Worm (Caenorhabditis elegans) whole organism, mixed stage, embryonic: ENCODE measurements around the gene F19B2.5.
A peak's percentile ranks its signal among the peaks of the same experiment; 100 is the strongest.

Experiments
- M03D4.4 ChIP-seq: sonication (generic microtip); optimal IDR thresholded peaks from 2 replicates; lab custom pipeline; 2017; ENCODE audit warnings: mild to moderate bottlenecking, missing genetic modification characterization, missing compliant biosample characterization
- bed-3 ChIP-seq: fragments of 200-800 bp; sonication (Bioruptor generic); optimal IDR thresholded peaks from 3 replicates; lab custom pipeline; 2018; ENCODE audit warnings: mild to moderate bottlenecking, missing genetic modification characterization, moderate library complexity, missing compliant biosample characterization
- blmp-1 ChIP-seq: fragments of 150-350 bp; optimal IDR thresholded peaks from 2 replicates; lab custom pipeline; 2014; ENCODE audit warnings: missing biosample characterization, missing genetic modification characterization
- ceh-39 ChIP-seq: fragments of 150-350 bp; optimal IDR thresholded peaks from 2 replicates; lab custom pipeline; 2014; ENCODE audit warnings: missing biosample characterization, missing genetic modification characterization
- ceh-43 ChIP-seq: fragments of 200-800 bp; sonication (Bioruptor generic); optimal IDR thresholded peaks from 2 replicates; lab custom pipeline; 2018; ENCODE audit warnings: mild to moderate bottlenecking, missing genetic modification characterization, moderate library complexity, missing compliant biosample characterization
- ceh-83 ChIP-seq: fragments of 200-800 bp; sonication (Bioruptor generic); optimal IDR thresholded peaks from 2 replicates; lab custom pipeline; 2018; ENCODE audit warnings: mild to moderate bottlenecking, missing genetic modification characterization, missing compliant biosample characterization
- cnd-1 ChIP-seq: fragments of 200-800 bp; sonication (Bioruptor generic); optimal IDR thresholded peaks from 2 replicates; lab custom pipeline; 2018; ENCODE audit warnings: mild to moderate bottlenecking, missing genetic modification characterization, missing compliant biosample characterization
- drap-1 ChIP-seq: fragments of 200-800 bp; sonication (Bioruptor generic); optimal IDR thresholded peaks from 3 replicates; lab custom pipeline; 2018; ENCODE audit warnings: mild to moderate bottlenecking, missing genetic modification characterization, missing compliant biosample characterization
- elt-1 ChIP-seq: sonication (generic microtip); optimal IDR thresholded peaks from 2 replicates; lab custom pipeline; 2017; ENCODE audit warnings: missing genetic modification characterization, mild to moderate bottlenecking, missing compliant biosample characterization, antibody characterized with exemption, moderate library complexity, borderline replicate concordance; ENCODE audit not compliant: insufficient read depth
- elt-3 ChIP-seq: fragments of 150-350 bp; optimal IDR thresholded peaks from 2 replicates; lab custom pipeline; 2014; ENCODE audit warnings: missing biosample characterization, missing genetic modification characterization
- flh-1 ChIP-seq: fragments of 200-800 bp; sonication (Bioruptor generic); optimal IDR thresholded peaks from 2 replicates; lab custom pipeline; 2018; ENCODE audit warnings: mild to moderate bottlenecking, missing genetic modification characterization, moderate library complexity, missing compliant biosample characterization
- ham-2 ChIP-seq: fragments of 200-800 bp; sonication (Bioruptor generic); optimal IDR thresholded peaks from 2 replicates; lab custom pipeline; 2018; ENCODE audit warnings: mild to moderate bottlenecking, missing genetic modification characterization, missing compliant biosample characterization
- hlh-1 ChIP-seq: fragments of 150-350 bp; optimal IDR thresholded peaks from 2 replicates; lab custom pipeline; 2014; ENCODE audit warnings: missing biosample characterization, missing genetic modification reagents, missing genetic modification characterization
- lin-13 ChIP-seq: fragments of 150-350 bp; optimal IDR thresholded peaks from 2 replicates; lab custom pipeline; 2014; ENCODE audit warnings: missing biosample characterization, missing genetic modification characterization
- lsy-2 ChIP-seq: fragments of 150-350 bp; optimal IDR thresholded peaks from 2 replicates; lab custom pipeline; 2014; ENCODE audit warnings: missing biosample characterization, missing genetic modification characterization
- mab-5 ChIP-seq: fragments of 150-350 bp; optimal IDR thresholded peaks from 2 replicates; lab custom pipeline; 2014; ENCODE audit warnings: missing biosample characterization, missing genetic modification characterization
- mls-2 ChIP-seq: sonication (generic microtip); optimal IDR thresholded peaks from 2 replicates; lab custom pipeline; 2016; ENCODE audit warnings: mild to moderate bottlenecking, missing genetic modification characterization, moderate library complexity, missing compliant biosample characterization
- nhr-12 ChIP-seq: fragments of 150-350 bp; optimal IDR thresholded peaks from 2 replicates; lab custom pipeline; 2014; ENCODE audit warnings: missing biosample characterization, missing genetic modification characterization
- nhr-2 ChIP-seq: fragments of 150-350 bp; optimal IDR thresholded peaks from 2 replicates; lab custom pipeline; 2014; ENCODE audit warnings: missing biosample characterization, missing genetic modification characterization
- nhr-237 ChIP-seq: fragments of 150-350 bp; optimal IDR thresholded peaks from 2 replicates; lab custom pipeline; 2014; ENCODE audit warnings: missing biosample characterization, missing genetic modification characterization
- nhr-28 ChIP-seq: fragments of 150-350 bp; optimal IDR thresholded peaks from 2 replicates; lab custom pipeline; 2014; ENCODE audit warnings: missing biosample characterization, missing genetic modification characterization
- nhr-76 ChIP-seq: sonication (generic microtip); optimal IDR thresholded peaks from 2 replicates; lab custom pipeline; 2017; ENCODE audit warnings: missing biosample characterization, missing genetic modification characterization
- pha-4 ChIP-seq: fragments of 150-350 bp; optimal IDR thresholded peaks from 2 replicates; lab custom pipeline; 2018; ENCODE audit warnings: missing biosample characterization, missing genetic modification reagents, missing genetic modification characterization
- sem-2 ChIP-seq: fragments of 200-800 bp; sonication (Bioruptor generic); optimal IDR thresholded peaks from 2 replicates; lab custom pipeline; 2018; ENCODE audit warnings: mild to moderate bottlenecking, missing genetic modification characterization, missing compliant biosample characterization
- snpc-4 ChIP-seq: fragments of 150-350 bp; optimal IDR thresholded peaks from 2 replicates; lab custom pipeline; 2014; ENCODE audit warnings: missing biosample characterization, missing genetic modification characterization
- sptf-1 ChIP-seq: sonication (generic microtip); optimal IDR thresholded peaks from 2 replicates; lab custom pipeline; 2017; ENCODE audit warnings: mild to moderate bottlenecking, missing genetic modification characterization, moderate library complexity, missing compliant biosample characterization
- tbx-8 ChIP-seq: fragments of 200-800 bp; sonication (Bioruptor generic); optimal IDR thresholded peaks from 2 replicates; lab custom pipeline; 2018; ENCODE audit warnings: mild to moderate bottlenecking, missing genetic modification characterization, moderate library complexity, missing compliant biosample characterization
- unc-120 ChIP-seq: sonication (generic microtip); optimal IDR thresholded peaks from 2 replicates; lab custom pipeline; 2017; ENCODE audit warnings: missing genetic modification characterization, missing compliant biosample characterization; ENCODE audit not compliant: poor library complexity, severe bottlenecking
- unc-39 ChIP-seq: fragments of 150-350 bp; optimal IDR thresholded peaks from 2 replicates; lab custom pipeline; 2014; ENCODE audit warnings: missing biosample characterization, missing genetic modification characterization
- unc-62 ChIP-seq: fragments of 150-350 bp; optimal IDR thresholded peaks from 2 replicates; lab custom pipeline; 2014; ENCODE audit warnings: missing biosample characterization, missing genetic modification reagents, missing genetic modification characterization
- zip-8 ChIP-seq: fragments of 150-350 bp; optimal IDR thresholded peaks from 2 replicates; lab custom pipeline; 2014; ENCODE audit warnings: missing biosample characterization, missing genetic modification characterization
- ztf-11 ChIP-seq: fragments of 150-350 bp; optimal IDR thresholded peaks from 2 replicates; lab custom pipeline; 2014; ENCODE audit warnings: missing biosample characterization, missing genetic modification characterization

F19B2.5 gene

DNA sequence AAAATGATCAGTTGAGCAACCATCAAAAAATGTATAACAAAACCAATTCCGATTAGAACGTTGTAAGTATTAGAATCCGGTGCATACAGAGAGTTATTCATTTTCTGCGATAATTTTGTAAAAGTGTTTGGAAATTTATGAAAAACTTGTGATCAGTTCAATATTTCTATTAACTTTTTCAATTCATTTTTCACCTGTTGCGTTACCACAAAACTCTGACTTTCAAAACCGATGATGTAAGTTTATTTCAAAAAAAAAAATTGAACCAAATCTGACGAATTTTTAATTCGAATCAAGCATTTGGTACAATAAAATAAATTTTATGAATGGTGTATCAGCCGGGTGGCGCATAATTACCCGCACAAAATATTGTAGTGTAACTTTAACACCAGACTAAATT is 22.6 kb upstream of the F19B2.5 start, which contains the start of gene srz-16:
TSS of gene srz-16 (minus strand) at position 101 of the 400 bp plus-strand sequence.
- no peak for TF ChIP-seq bed-3 (GFP tag; lab: Kevin White, UChicago)
- no peak for TF ChIP-seq unc-62 (GFP tag; lab: Kevin White, UChicago)
- TF ChIP-seq flh-1 (GFP tag; lab: Kevin White, UChicago) = no peak
- TF ChIP-seq elt-1 (tag; lab: Kevin White, UChicago) = no peak
- no peak for TF ChIP-seq zip-8 (tag; lab: Kevin White, UChicago)
- no peak for TF ChIP-seq ztf-11 (tag; lab: Kevin White, UChicago)
- TF ChIP-seq mab-5 (tag; lab: Kevin White, UChicago) = no peak
- no peak for TF ChIP-seq snpc-4 (tag; lab: Kevin White, UChicago)
- no peak for TF ChIP-seq ceh-39 (tag; lab: Kevin White, UChicago)
- no peak for TF ChIP-seq elt-3 (tag; lab: Kevin White, UChicago)
- TF ChIP-seq blmp-1 (tag; lab: Kevin White, UChicago) = no peak
- TF ChIP-seq hlh-1 (tag; lab: Kevin White, UChicago) = no peak
- TF ChIP-seq ceh-43 (GFP tag; lab: Kevin White, UChicago) = no peak
- TF ChIP-seq, all 35 proteins: peak for 0

DNA sequence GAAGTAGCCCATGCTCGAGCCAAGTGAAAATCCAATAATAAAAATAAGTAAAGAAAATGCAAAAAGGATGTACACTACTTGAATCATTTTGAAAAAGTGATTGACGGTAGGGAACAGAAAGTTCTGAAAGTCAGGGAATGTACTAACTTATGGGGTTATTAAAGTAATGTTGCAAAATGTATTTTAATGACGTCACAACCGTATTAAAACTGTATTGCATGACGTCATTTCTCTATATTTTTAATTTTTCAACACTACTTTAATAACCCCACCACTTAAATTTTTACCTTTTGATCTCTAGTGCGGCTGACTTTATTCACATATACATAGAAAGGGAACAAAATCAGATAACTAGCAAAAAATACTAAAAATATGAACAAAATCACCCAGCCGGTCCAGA is 18.3 kb upstream of the F19B2.5 start:
- TF ChIP-seq elt-1 (tag; lab: Kevin White, UChicago) = no peak
- peak; percentile 98 for TF ChIP-seq zip-8 (tag; lab: Kevin White, UChicago)

DNA sequence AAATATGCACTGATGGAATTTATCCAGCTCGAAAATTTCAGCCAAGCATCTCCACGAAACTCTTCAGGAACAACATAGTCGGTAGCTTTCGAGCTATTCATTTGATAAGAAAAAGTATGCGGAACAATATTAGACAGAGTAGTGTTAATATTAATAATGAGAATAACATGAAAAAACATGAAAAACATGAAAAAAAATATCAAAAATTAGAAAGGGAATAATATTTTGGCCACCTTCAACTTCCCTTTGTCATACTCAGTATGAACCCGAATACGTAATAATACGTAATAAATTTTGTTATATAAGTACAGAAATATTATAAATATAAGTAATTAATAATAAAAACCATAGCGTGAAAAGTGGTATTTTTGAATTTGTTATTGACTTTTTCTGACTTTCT is 8.0 kb upstream of the F19B2.5 start, which contains the start of gene srw-39:
TSS of gene srw-39 (minus strand) at position 101 of the 400 bp plus-strand sequence.
- no peak for TF ChIP-seq M03D4.4 (tag; lab: Kevin White, UChicago)
- TF ChIP-seq snpc-4 (tag; lab: Kevin White, UChicago) = no peak
- no peak for TF ChIP-seq ceh-43 (GFP tag; lab: Kevin White, UChicago)
- TF ChIP-seq unc-39 (tag; lab: Kevin White, UChicago) = no peak
- no peak for TF ChIP-seq lsy-2 (tag; lab: Kevin White, UChicago)
- TF ChIP-seq flh-1 (GFP tag; lab: Kevin White, UChicago) = no peak
- TF ChIP-seq elt-1 (tag; lab: Kevin White, UChicago) = no peak
- no peak for TF ChIP-seq nhr-12 (tag; lab: Kevin White, UChicago)
- TF ChIP-seq nhr-237 = no peak
- TF ChIP-seq cnd-1 (tag; lab: Kevin White, UChicago) = no peak
- TF ChIP-seq sem-2 = no peak
- no peak for TF ChIP-seq nhr-76 (tag; lab: Kevin White, UChicago)
- TF ChIP-seq ztf-11 (tag; lab: Kevin White, UChicago) = no peak
- no peak for TF ChIP-seq drap-1 (GFP tag; lab: Kevin White, UChicago)
- TF ChIP-seq pha-4 = no peak
- TF ChIP-seq ceh-39 (tag; lab: Kevin White, UChicago) = no peak
- no peak for TF ChIP-seq ham-2
- no peak for TF ChIP-seq unc-120
- no peak for TF ChIP-seq blmp-1 (tag; lab: Kevin White, UChicago)
- no peak for TF ChIP-seq nhr-2
- TF ChIP-seq, all 35 proteins: peak for 0

DNA sequence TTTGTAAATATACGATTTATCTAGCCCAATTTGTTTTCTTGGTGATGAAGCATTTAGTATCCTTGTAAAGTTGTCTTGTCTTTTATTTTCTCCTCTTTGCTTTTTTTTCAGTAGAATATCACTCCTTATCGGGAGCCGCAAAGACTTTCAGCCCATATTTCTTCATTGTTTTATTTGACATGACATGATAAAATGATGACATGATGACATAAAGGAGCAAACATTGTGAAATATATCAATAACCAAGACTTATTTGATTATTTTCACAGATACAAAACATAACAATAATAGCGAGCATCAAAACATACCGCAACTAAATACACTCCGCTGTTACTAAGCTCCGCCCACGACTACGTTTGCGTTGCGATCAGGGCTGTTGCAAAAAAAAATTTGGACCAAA is 1.8 kb upstream of the F19B2.5 start:
- no peak for TF ChIP-seq unc-120
- TF ChIP-seq nhr-2 = no peak
- TF ChIP-seq snpc-4 (tag; lab: Kevin White, UChicago) = no peak
- TF ChIP-seq nhr-76 (tag; lab: Kevin White, UChicago) = no peak
- no peak for TF ChIP-seq bed-3 (GFP tag; lab: Kevin White, UChicago)
- no peak for TF ChIP-seq elt-3 (tag; lab: Kevin White, UChicago)
- TF ChIP-seq drap-1 (GFP tag; lab: Kevin White, UChicago) = no peak
- no peak for TF ChIP-seq ceh-83 (GFP tag; lab: Kevin White, UChicago)
- no peak for TF ChIP-seq mls-2 (tag; lab: Kevin White, UChicago)
- TF ChIP-seq elt-1 (tag; lab: Kevin White, UChicago) = no peak
- TF ChIP-seq sem-2 = no peak
- no peak for TF ChIP-seq sptf-1 (tag; lab: Kevin White, UChicago)
- no peak for TF ChIP-seq hlh-1 (tag; lab: Kevin White, UChicago)
- no peak for TF ChIP-seq tbx-8 (GFP tag; lab: Kevin White, UChicago)
- TF ChIP-seq unc-62 (GFP tag; lab: Kevin White, UChicago) = no peak
- TF ChIP-seq ztf-11 (tag; lab: Kevin White, UChicago) = no peak
- TF ChIP-seq lsy-2 (tag; lab: Kevin White, UChicago) = no peak
- no peak for TF ChIP-seq lin-13 (tag; lab: Kevin White, UChicago)
- TF ChIP-seq nhr-28 (tag; lab: Kevin White, UChicago) = no peak
- no peak for TF ChIP-seq mab-5 (tag; lab: Kevin White, UChicago)
